Fruit fly (Drosophila melanogaster): ENCODE results near the gene Nrt.
A peak's percentile ranks its signal among the peaks of the same experiment; 100 is the strongest.

Nrt gene

dm6 chr3L:16749726-16750125, 16.1 kb upstream of the Nrt start (continued):
- TF ChIP-seq CG8290 (GFP tag; optimal IDR thresholded peaks at IDR 0.05) (no peak), CG8290 (tag; optimal IDR thresholded peaks at IDR 0.05) (no peak), CG7556 (GFP tag; optimal IDR thresholded peaks at IDR 0.05) (peak; percentile 21), CG11456 (GFP tag; IDR thresholded peaks at IDR 0.05) (no peak), sqz (GFP tag; optimal IDR thresholded peaks at IDR 0.05) (no peak), ssp (GFP tag; IDR thresholded peaks at IDR 0.05) (no peak), zf30C (GFP tag; optimal IDR thresholded peaks at IDR 0.05) (peak; percentile 20), CG31388 (GFP tag; optimal IDR thresholded peaks at IDR 0.05) (no peak), gt (GFP tag; IDR thresholded peaks at IDR 0.05) (no peak), CG17361 (GFP tag; IDR thresholded peaks at IDR 0.05) (peak; percentile 72), Dp (GFP tag; optimal IDR thresholded peaks at IDR 0.05) (no peak), tx (GFP tag; optimal IDR thresholded peaks at IDR 0.05) (no peak), CG9727 (GFP tag; optimal IDR thresholded peaks at IDR 0.05) (peak; percentile 54), aop (GFP tag; IDR thresholded peaks at IDR 0.05) (no peak), da (GFP tag; optimal IDR thresholded peaks at IDR 0.05) (no peak), sim (GFP tag; IDR thresholded peaks at IDR 0.05) (0 out of 2 replicates have a peak, but pooled peaks have one; percentile 13), NFAT (GFP tag; IDR thresholded peaks at IDR 0.05) (no peak), yki (optimal IDR thresholded peaks at IDR 0.05) (no peak), Hsf (GFP tag; optimal IDR thresholded peaks at IDR 0.05) (no peak), CG10267 (tag; optimal IDR thresholded peaks at IDR 0.05) (peak; percentile 61), Hmr (GFP tag; optimal IDR thresholded peaks at IDR 0.05) (no peak), CG6272 (GFP tag; IDR thresholded peaks at IDR 0.05) (no peak), CG3407 (GFP tag; optimal IDR thresholded peaks at IDR 0.05) (no peak), ATbp (GFP tag; optimal IDR thresholded peaks at IDR 0.05) (peak; percentile 18), row (GFP tag; IDR thresholded peaks at IDR 0.05) (no peak), dmrt99B (tag; optimal IDR thresholded peaks at IDR 0.05) (peak; percentile 60), ro (GFP tag; IDR thresholded peaks at IDR 0.05) (no peak), CG31441 (GFP tag; IDR thresholded peaks at IDR 0.05) (peak; percentile 72), Fer3 (tag; optimal IDR thresholded peaks at IDR 0.05) (no peak), Blimp-1 (GFP tag; optimal IDR thresholded peaks at IDR 0.05) (peak; percentile 70), CG17612 (GFP tag; IDR thresholded peaks at IDR 0.05) (no peak), CG18262 (tag; optimal IDR thresholded peaks at IDR 0.05) (peak; percentile 70), CG2116 (GFP tag; optimal IDR thresholded peaks at IDR 0.05) (no peak), Med (GFP tag) (no peak), Myb (GFP tag; optimal IDR thresholded peaks at IDR 0.05) (no peak), Side (GFP tag; optimal IDR thresholded peaks at IDR 0.05) (no peak), grn (GFP tag; optimal IDR thresholded peaks at IDR 0.05) (peak; percentile 40), CG14050 (GFP tag; IDR thresholded peaks at IDR 0.05) (no peak), fd3F (GFP tag; optimal IDR thresholded peaks at IDR 0.05) (no peak), Lpt (GFP tag; optimal IDR thresholded peaks at IDR 0.05) (no peak), HLH3B (GFP tag; IDR thresholded peaks at IDR 0.05) (no peak), pum (GFP tag; optimal IDR thresholded peaks at IDR 0.05) (no peak), CG11247 (GFP tag; IDR thresholded peaks at IDR 0.05) (no peak), Mes4 (GFP tag; optimal IDR thresholded peaks at IDR 0.05) (no peak), CG8478 (optimal IDR thresholded peaks at IDR 0.05) (no peak), chif (GFP tag; optimal IDR thresholded peaks at IDR 0.05) (no peak), HmgZ (tag; optimal IDR thresholded peaks at IDR 0.05) (no peak), stwl (tag; optimal IDR thresholded peaks at IDR 0.05) (peak; percentile 17), CG1832 (GFP tag; optimal IDR thresholded peaks at IDR 0.05) (no peak), CG1233 (GFP tag; optimal IDR thresholded peaks at IDR 0.05) (peak; percentile 2), MBD-R2 (GFP tag; IDR thresholded peaks at IDR 0.05) (no peak), CG33213 (GFP tag; optimal IDR thresholded peaks at IDR 0.05) (no peak), bsh (GFP tag; optimal IDR thresholded peaks at IDR 0.05) (peak; percentile 26 to 43), CG11093 (GFP tag; IDR thresholded peaks at IDR 0.05) (no peak)

Measured in whole organism, embryonic.